Fruit fly (Drosophila melanogaster) whole organism, embryonic: ENCODE results near the gene brv3.

ENCODE experiments used
- Awh ChIP-seq: fragments of 200-800 bp; sonication (Bioruptor generic); IDR thresholded peaks from 2 replicates; pipeline ENCODE4, ENCODE4 v1.3.6; 2022; ENCODE audit warnings: missing biosample characterization, missing genetic modification characterization
- CG10565 ChIP-seq: fragments of 200-800 bp; sonication (Bioruptor generic); optimal IDR thresholded peaks from 3 replicates; lab custom pipeline; 2016; ENCODE audit warnings: missing biosample characterization, mild to moderate bottlenecking, missing genetic modification characterization
- CG11695 ChIP-seq: fragments of 200-800 bp; sonication (Bioruptor generic); IDR thresholded peaks from 3 replicates; pipeline ENCODE4 v1.3.6; 2022; ENCODE audit warnings: missing biosample characterization, missing genetic modification characterization
- CG11696 ChIP-seq: fragments of 200-800 bp; sonication (Bioruptor generic); IDR thresholded peaks from 2 replicates; pipeline ENCODE4 v1.3.6; 2022; ENCODE audit warnings: missing biosample characterization, missing genetic modification characterization
- CG13123 ChIP-seq: fragments of 200-800 bp; sonication (Bioruptor generic); optimal IDR thresholded peaks from 2 replicates; lab custom pipeline; 2016; ENCODE audit warnings: missing biosample characterization, missing genetic modification characterization
- CG14014 ChIP-seq: fragments of 200-800 bp; sonication (Bioruptor generic); IDR thresholded peaks from 2 replicates; pipeline ENCODE4 v1.3.6; 2022; ENCODE audit warnings: missing biosample characterization, missing genetic modification characterization
- CG14050 ChIP-seq: fragments of 200-800 bp; sonication (Bioruptor generic); IDR thresholded peaks from 3 replicates; pipeline ENCODE4 v1.3.6; 2022; ENCODE audit warnings: missing biosample characterization, missing genetic modification characterization
- CG1529 ChIP-seq: fragments of 200-800 bp; sonication (Bioruptor generic); optimal IDR thresholded peaks from 3 replicates; lab custom pipeline; 2018; ENCODE audit warnings: missing biosample characterization, missing genetic modification characterization
- CG15601 ChIP-seq: fragments of 200-800 bp; sonication (Bioruptor generic); optimal IDR thresholded peaks from 3 replicates; lab custom pipeline; 2019; ENCODE audit warnings: missing biosample characterization, mild to moderate bottlenecking, missing genetic modification characterization, moderate library complexity
- CG16813 ChIP-seq: fragments of 200-800 bp; sonication (Bioruptor generic); IDR thresholded peaks from 3 replicates; pipeline ENCODE4 v1.3.6; 2022; ENCODE audit warnings: missing biosample characterization, missing genetic modification characterization; ENCODE audit not compliant: partially characterized antibody
- CG16815 ChIP-seq: fragments of 200-800 bp; sonication (Bioruptor generic); optimal IDR thresholded peaks from 3 replicates; lab custom pipeline; 2017; ENCODE audit warnings: missing biosample characterization, mild to moderate bottlenecking, missing genetic modification characterization
- CG17568 ChIP-seq: fragments of 200-800 bp; sonication (Bioruptor generic); optimal IDR thresholded peaks from 2 replicates; lab custom pipeline; 2018; ENCODE audit warnings: missing biosample characterization, mild to moderate bottlenecking, missing genetic modification characterization, moderate library complexity
- CG30403 ChIP-seq: fragments of 200-800 bp; sonication (Bioruptor generic); optimal IDR thresholded peaks from 3 replicates; lab custom pipeline; 2016; ENCODE audit warnings: missing biosample characterization, missing genetic modification characterization
- CG32772 ChIP-seq: fragments of 200-800 bp; sonication (Bioruptor generic); IDR thresholded peaks from 2 replicates; pipeline ENCODE4 v1.3.6; 2022; ENCODE audit warnings: missing biosample characterization, missing genetic modification characterization
- CG3995 ChIP-seq: fragments of 200-800 bp; sonication (Bioruptor generic); optimal IDR thresholded peaks from 3 replicates; lab custom pipeline; 2016; ENCODE audit warnings: missing biosample characterization, missing genetic modification characterization
- CG42726 ChIP-seq: fragments of 200-800 bp; sonication (Bioruptor generic); IDR thresholded peaks from 2 replicates; pipeline ENCODE4 v1.3.6; 2022; ENCODE audit warnings: missing biosample characterization, missing genetic modification characterization; ENCODE audit not compliant: partially characterized antibody
- CG4360 ChIP-seq: fragments of 200-800 bp; sonication (Bioruptor generic); IDR thresholded peaks from 2 replicates; pipeline ENCODE4 v1.3.6; 2022; ENCODE audit warnings: missing biosample characterization, missing genetic modification characterization
- CG4404 ChIP-seq: fragments of 200-800 bp; sonication (Bioruptor generic); IDR thresholded peaks from 2 replicates; pipeline ENCODE4 v1.3.6; 2022; ENCODE audit warnings: missing biosample characterization, missing genetic modification characterization
- CG4730 ChIP-seq: fragments of 200-800 bp; sonication (Bioruptor generic); IDR thresholded peaks from 2 replicates; pipeline ENCODE4 v1.3.6; 2022; ENCODE audit warnings: missing biosample characterization, missing genetic modification characterization
- CG7271 ChIP-seq: fragments of 200-800 bp; sonication (Bioruptor generic); optimal IDR thresholded peaks from 2 replicates; lab custom pipeline; 2018; ENCODE audit warnings: missing biosample characterization, mild to moderate bottlenecking, missing genetic modification characterization, moderate library complexity
- CG7556 ChIP-seq: fragments of 200-800 bp; sonication (Bioruptor generic); optimal IDR thresholded peaks from 2 replicates; lab custom pipeline; 2017; ENCODE audit warnings: missing biosample characterization, mild to moderate bottlenecking, missing genetic modification characterization
- CTCF ChIP-seq: fragments of 200-800 bp; sonication (Bioruptor generic); optimal IDR thresholded peaks from 2 replicates; lab custom pipeline; 2017; ENCODE audit warnings: missing biosample characterization, mild to moderate bottlenecking, missing genetic modification characterization, moderate library complexity
- CkIIα-i1 ChIP-seq: fragments of 200-800 bp; sonication (Bioruptor generic); IDR thresholded peaks from 2 replicates; pipeline ENCODE4 v1.3.6; 2022; ENCODE audit warnings: missing biosample characterization, missing genetic modification characterization
- CoRest ChIP-seq: fragments of 200-800 bp; sonication (Bioruptor generic); optimal IDR thresholded peaks from 3 replicates; lab custom pipeline; 2018; ENCODE audit warnings: missing biosample characterization, mild to moderate bottlenecking, missing genetic modification characterization, moderate library complexity
- D ChIP-seq, 2 experiments: fragments of 200-800 bp in 1 of 2; fragments of >200 bp in 1 of 2; sonication (Bioruptor generic) in 1 of 2; optimal IDR thresholded peaks; 2 replicates in 1 of 2; 3 replicates in 1 of 2; lab custom pipeline; 2017; ENCODE audit warnings: mild to moderate bottlenecking in 1 of 2, missing biosample characterization in 1 of 2, missing genetic modification characterization in 1 of 2, missing genetic modification reagents in 1 of 2
- Fer2 ChIP-seq: fragments of 200-800 bp; sonication (Bioruptor generic); optimal IDR thresholded peaks from 2 replicates; lab custom pipeline; 2018; ENCODE audit warnings: missing biosample characterization, mild to moderate bottlenecking, missing genetic modification characterization, moderate library complexity
- Hr3 ChIP-seq: fragments of 200-800 bp; sonication (Bioruptor generic); optimal IDR thresholded peaks from 3 replicates; lab custom pipeline; 2016; ENCODE audit warnings: missing biosample characterization, missing genetic modification characterization
- Kr ChIP-seq: fragments of 200-800 bp; sonication (Bioruptor generic); optimal IDR thresholded peaks from 2 replicates; lab custom pipeline; 2017; ENCODE audit warnings: missing biosample characterization, mild to moderate bottlenecking, missing genetic modification characterization
- Lpt ChIP-seq: fragments of >200 bp; optimal IDR thresholded peaks from 2 replicates; lab custom pipeline; 2018; ENCODE audit warnings: missing biosample characterization, missing genetic modification characterization
- Meics ChIP-seq: fragments of 200-800 bp; sonication (Bioruptor generic); optimal IDR thresholded peaks from 2 replicates; lab custom pipeline; 2017; ENCODE audit warnings: missing biosample characterization, mild to moderate bottlenecking, missing genetic modification characterization
- Mes4 ChIP-seq: fragments of 200-800 bp; sonication (Bioruptor generic); optimal IDR thresholded peaks from 2 replicates; lab custom pipeline; 2016; ENCODE audit warnings: missing biosample characterization, missing genetic modification characterization
- Ptx1 ChIP-seq: fragments of 200-800 bp; sonication (Bioruptor generic); IDR thresholded peaks from 2 replicates; pipeline ENCODE4 v1.3.6; 2022; ENCODE audit warnings: missing biosample characterization, missing genetic modification characterization
- Sox102F ChIP-seq: fragments of 200-800 bp; sonication (Bioruptor generic); optimal IDR thresholded peaks from 2 replicates; lab custom pipeline; 2018; ENCODE audit warnings: missing biosample characterization, mild to moderate bottlenecking, missing genetic modification characterization, moderate library complexity
- ac ChIP-seq: fragments of 200-800 bp; sonication (Bioruptor generic); optimal IDR thresholded peaks from 3 replicates; lab custom pipeline; 2017; ENCODE audit warnings: missing biosample characterization, mild to moderate bottlenecking, missing genetic modification characterization
- ase ChIP-seq: fragments of 200-800 bp; sonication (Bioruptor generic); IDR thresholded peaks from 3 replicates; pipeline ENCODE4 v1.3.6; 2022; ENCODE audit warnings: missing biosample characterization, missing genetic modification characterization
- ash1 ChIP-seq: fragments of 200-800 bp; sonication (Bioruptor generic); optimal IDR thresholded peaks from 2 replicates; lab custom pipeline; 2018; ENCODE audit warnings: missing biosample characterization, mild to moderate bottlenecking, missing genetic modification characterization
- ato ChIP-seq: fragments of 200-800 bp; sonication (Bioruptor generic); IDR thresholded peaks from 2 replicates; pipeline ENCODE4 v1.3.6; 2022; ENCODE audit warnings: missing biosample characterization, missing genetic modification characterization; ENCODE audit not compliant: partially characterized antibody
- bab2 ChIP-seq: fragments of 200-800 bp; sonication (Bioruptor generic); optimal IDR thresholded peaks from 2 replicates; lab custom pipeline; 2016; ENCODE audit warnings: missing biosample characterization, missing genetic modification characterization
- crc ChIP-seq: fragments of 200-800 bp; sonication (Bioruptor generic); optimal IDR thresholded peaks from 2 replicates; lab custom pipeline; 2016; ENCODE audit warnings: missing biosample characterization, missing genetic modification characterization
- grn ChIP-seq: fragments of 200-800 bp; sonication (Bioruptor generic); optimal IDR thresholded peaks from 3 replicates; lab custom pipeline; 2017; ENCODE audit warnings: missing biosample characterization, missing genetic modification characterization
- mam ChIP-seq: fragments of 200-800 bp; sonication (Bioruptor generic); optimal IDR thresholded peaks from 3 replicates; lab custom pipeline; 2016; ENCODE audit warnings: missing biosample characterization, missing genetic modification characterization
- nom ChIP-seq: fragments of 200-800 bp; sonication (Bioruptor generic); optimal IDR thresholded peaks from 2 replicates; lab custom pipeline; 2017; ENCODE audit warnings: missing biosample characterization, missing genetic modification characterization, mild to moderate bottlenecking, moderate library complexity, missing genetic modification reagents
- org-1 ChIP-seq: fragments of 200-800 bp; sonication (Bioruptor generic); optimal IDR thresholded peaks from 2 replicates; lab custom pipeline; 2017; ENCODE audit warnings: missing biosample characterization, missing genetic modification characterization
- pzg ChIP-seq: fragments of 200-800 bp; sonication (Bioruptor generic); optimal IDR thresholded peaks from 3 replicates; lab custom pipeline; 2018; ENCODE audit warnings: missing biosample characterization, mild to moderate bottlenecking, missing genetic modification characterization, moderate library complexity
- ranshi ChIP-seq: fragments of 200-800 bp; sonication (Bioruptor generic); IDR thresholded peaks from 2 replicates; pipeline ENCODE4 v1.3.6; 2022; ENCODE audit warnings: missing biosample characterization, missing genetic modification characterization
- repo ChIP-seq: fragments of 200-800 bp; sonication (Bioruptor generic); optimal IDR thresholded peaks from 2 replicates; lab custom pipeline; 2016; ENCODE audit warnings: missing biosample characterization, missing genetic modification characterization
- so ChIP-seq: fragments of 200-800 bp; sonication (Bioruptor generic); IDR thresholded peaks from 3 replicates; pipeline ENCODE4 v1.3.6; 2022; ENCODE audit warnings: missing biosample characterization, missing genetic modification characterization
- tna ChIP-seq: fragments of 200-800 bp; sonication (Bioruptor generic); IDR thresholded peaks from 2 replicates; pipeline ENCODE4 v1.3.6; 2022; ENCODE audit warnings: missing biosample characterization, missing genetic modification characterization; ENCODE audit not compliant: partially characterized antibody
- twi ChIP-seq: fragments of 200-800 bp; optimal IDR thresholded peaks from 2 replicates; lab custom pipeline; 2019; ENCODE audit warnings: missing biosample characterization, mild to moderate bottlenecking, missing genetic modification characterization, moderate library complexity
- vnd ChIP-seq: fragments of 200-800 bp; sonication (Bioruptor generic); IDR thresholded peaks from 3 replicates; pipeline ENCODE4 v1.3.6; 2022; ENCODE audit warnings: missing biosample characterization, missing genetic modification characterization; ENCODE audit not compliant: partially characterized antibody

Gene brv3

dm6 chrX:2619651-2620050 lies 4.7 kb downstream of the brv3 start, which contains the start of the genes Tsp3A and Seipin (continued):
- TF ChIP-seq CG16813 (peak; percentile 40; the same call in 1 of the 3 replicates), ac (GFP tag; lab: Kevin White, UChicago) (no peak), bab2 (GFP tag; lab: Kevin White, UChicago) (peak; percentile 77), CG4404 (GFP tag; lab: Robert Waterston, UW) (peak; percentile 16; the same call in 1 of the 2 replicates), ato (GFP tag; lab: Robert Waterston, UW) (peak; percentile 54; the same call in 1 of the 2 replicates), CG11696 (GFP tag; lab: Robert Waterston, UW) (peak; percentile 75), nom (peak; percentile 94), twi (tag; lab: Kevin White, UChicago) (peak; percentile 37), Sox102F (GFP tag; lab: Kevin White, UChicago) (peak; percentile 80), CoRest (tag; lab: Kevin White, UChicago) (peak; percentile 82), CG16815 (GFP tag; lab: Kevin White, UChicago) (peak; percentile 59), ase (peak; percentile 88), Fer2 (tag; lab: Kevin White, UChicago) (peak; percentile 65), ash1 (GFP tag; lab: Kevin White, UChicago) (peak; percentile 69), Kr (GFP tag; lab: Kevin White, UChicago) (no peak), mam (peak; percentile 84), CG30403 (GFP tag; lab: Kevin White, UChicago) (peak; percentile 79), CG14050 (GFP tag; lab: Robert Waterston, UW) (peak; percentile 74), vnd (no peak), repo (GFP tag; lab: Kevin White, UChicago) (peak; percentile 63), CkIIα-i1 (GFP tag; lab: Robert Waterston, UW) (0 out of 2 replicates have a peak, but pooled peaks have one; percentile 41), CG42726 (no peak), Hr3 (GFP tag; lab: Kevin White, UChicago) (peak; percentile 27), CG4730 (GFP tag; lab: Robert Waterston, UW) (peak; percentile 77), CG4360 (GFP tag; lab: Robert Waterston, UW) (peak; percentile 59), grn (peak; percentile 86), crc (GFP tag; lab: Kevin White, UChicago) (peak; percentile 79), Meics (peak; percentile 92), CG1529 (GFP tag; lab: Kevin White, UChicago) (peak; percentile 48), Ptx1 (GFP tag; lab: Robert Waterston, UW) (peak; percentile 87), CG14014 (GFP tag; lab: Robert Waterston, UW) (peak; percentile 90), CG7556 (GFP tag; lab: Kevin White, UChicago) (peak; percentile 80), CG7271 (tag; lab: Kevin White, UChicago) (no peak), pzg (peak; percentile 48), so (GFP tag; lab: Robert Waterston, UW) (peak; percentile 75), CTCF (GFP tag; lab: Kevin White, UChicago) (peak; percentile 39), CG17568 (GFP tag; lab: Kevin White, UChicago) (no peak), Lpt (GFP tag; lab: Kevin White, UChicago) (no peak), D (optimal IDR thresholded peaks at IDR 0.05; lab: Kevin White, UChicago) (no peak), D (GFP tag; optimal IDR thresholded peaks at IDR 0.05; lab: Kevin White, UChicago) (peak; percentile 66), CG10565 (GFP tag; lab: Kevin White, UChicago) (no peak), org-1 (GFP tag; lab: Kevin White, UChicago) (peak; percentile 83), ranshi (GFP tag; lab: Robert Waterston, UW) (peak; percentile 87), Mes4 (GFP tag; lab: Kevin White, UChicago) (peak; percentile 74), CG15601 (tag; lab: Kevin White, UChicago) (no peak), Awh (GFP tag; lab: Robert Waterston, UW) (peak; percentile 87), tna (GFP tag; lab: Robert Waterston, UW) (peak; percentile 27; the same call in 1 of the 2 replicates), CG11695 (peak; percentile 88), CG13123 (GFP tag; lab: Kevin White, UChicago) (peak; percentile 33), CG32772 (GFP tag; lab: Robert Waterston, UW) (peak; percentile 85), CG3995 (GFP tag; lab: Kevin White, UChicago) (peak; percentile 71)
